Worm (Caenorhabditis elegans): ENCODE data around the gene srlf-3.

ce11 chrIV:8450534-8450933, 36.7 kb upstream of the srlf-3 start:
- no peak for TF ChIP-seq pha-4 (tag; optimal IDR thresholded peaks at IDR 0.05)
- TF ChIP-seq pag-3 (tag; optimal IDR thresholded peaks at IDR 0.05; ENCODE audit: borderline replicate concordance), result no peak
- TF ChIP-seq unc-86 (tag; optimal IDR thresholded peaks at IDR 0.05), result no peak
- TF ChIP-seq pqm-1 (tag; optimal IDR thresholded peaks at IDR 0.05), result no peak
- no peak for TF ChIP-seq lin-11 (tag; optimal IDR thresholded peaks at IDR 0.05)
- TF ChIP-seq rnt-1 (tag; optimal IDR thresholded peaks at IDR 0.05), result no peak
- TF ChIP-seq eyg-1 (tag; optimal IDR thresholded peaks at IDR 0.05), result no peak
- TF ChIP-seq ceh-30 (tag; optimal IDR thresholded peaks at IDR 0.05), result no peak
- TF ChIP-seq npax-4 (tag; optimal IDR thresholded peaks at IDR 0.05), result no peak
- TF ChIP-seq syd-9 (tag; optimal IDR thresholded peaks at IDR 0.05), result no peak
- no peak for TF ChIP-seq K02D7.2 (tag; optimal IDR thresholded peaks at IDR 0.05)
- no peak for TF ChIP-seq ceh-9 (tag; optimal IDR thresholded peaks at IDR 0.05)
- TF ChIP-seq fkh-10 (GFP tag; optimal IDR thresholded peaks at IDR 0.05), result no peak
- TF ChIP-seq hlh-13 (GFP tag; optimal IDR thresholded peaks at IDR 0.05), result no peak
